Worm (Caenorhabditis elegans) whole organism, late embryonic: ENCODE measurements around the gene srx-136.

Experiments
- dve-1 ChIP-seq: sonication (generic microtip); optimal IDR thresholded peaks from 2 replicates; lab custom pipeline; 2017; ENCODE audit warnings: antibody characterized with exemption, mild to moderate bottlenecking, missing genetic modification characterization, missing compliant biosample characterization
- ets-4 ChIP-seq: sonication (generic microtip); optimal IDR thresholded peaks from 2 replicates; lab custom pipeline; 2016; ENCODE audit warnings: missing genetic modification characterization, missing compliant biosample characterization

DNA sequence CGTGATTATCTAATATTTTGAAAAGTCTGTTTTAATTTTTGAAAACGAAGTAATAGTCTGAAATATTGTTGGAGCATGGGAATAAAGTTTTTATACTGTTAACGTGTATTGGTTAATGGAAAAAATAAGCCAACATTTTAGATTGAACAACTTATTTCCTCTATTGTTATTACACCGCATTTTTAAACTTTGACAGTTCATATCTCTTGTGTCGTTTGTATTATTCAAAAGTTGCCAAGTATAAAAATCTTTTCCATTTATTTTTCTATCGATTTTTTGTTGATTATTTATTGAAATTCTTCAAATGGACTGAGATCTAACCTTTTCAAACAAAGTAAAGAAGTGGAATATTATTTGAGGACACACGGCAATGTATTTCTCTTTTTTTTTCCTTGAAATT lies 26.4 kb upstream of the srx-136 start, which contains the start of gene str-165:
- TF ChIP-seq dve-1 (no peak), ets-4 (tag; lab: Kevin White, UChicago) (no peak)
